Worm (Caenorhabditis elegans) whole organism, L2 larva: ENCODE data around the gene Y73F8A.23.

Experiments used
- F13H6.1 ChIP-seq: sonication (generic microtip); optimal IDR thresholded peaks from 2 replicates; lab custom pipeline; 2016; ENCODE audit warnings: missing genetic modification characterization, missing compliant biosample characterization
- ama-1 ChIP-seq: fragments of 150-350 bp; optimal IDR thresholded peaks from 2 replicates; lab custom pipeline; 2018; ENCODE audit warnings: inconsistent platforms
- crh-2 ChIP-seq: sonication (generic microtip); optimal IDR thresholded peaks from 2 replicates; lab custom pipeline; 2017; ENCODE audit warnings: missing biosample characterization, missing genetic modification characterization
- elt-1 ChIP-seq: fragments of 150-350 bp; optimal IDR thresholded peaks from 2 replicates; lab custom pipeline; 2014; ENCODE audit warnings: missing biosample characterization, missing genetic modification characterization
- fos-1 ChIP-seq: fragments of 150-350 bp; optimal IDR thresholded peaks from 2 replicates; lab custom pipeline; 2014; ENCODE audit warnings: missing biosample characterization, missing genetic modification characterization
- lin-39 ChIP-seq: fragments of 150-350 bp; optimal IDR thresholded peaks from 2 replicates; lab custom pipeline; 2014; ENCODE audit warnings: missing biosample characterization, missing genetic modification reagents, missing genetic modification characterization
- mdl-1 ChIP-seq, 2 experiments: fragments of 150-350 bp in 1 of 2; sonication (generic microtip) in 1 of 2; optimal IDR thresholded peaks; 2 replicates each; lab custom pipeline; 2017; ENCODE audit warnings: missing biosample characterization in 2 of 2, missing genetic modification characterization in 2 of 2
- nhr-237 ChIP-seq: fragments of 150-350 bp; optimal IDR thresholded peaks from 2 replicates; lab custom pipeline; 2014; ENCODE audit warnings: missing biosample characterization, missing genetic modification characterization
- unc-62 ChIP-seq: fragments of 150-350 bp; optimal IDR thresholded peaks from 2 replicates; lab custom pipeline; 2014; ENCODE audit warnings: missing biosample characterization, missing genetic modification reagents, missing genetic modification characterization
- ztf-4 ChIP-seq: fragments of 150-350 bp; optimal IDR thresholded peaks from 2 replicates; lab custom pipeline; 2014; ENCODE audit warnings: missing biosample characterization, missing genetic modification characterization

DNA sequence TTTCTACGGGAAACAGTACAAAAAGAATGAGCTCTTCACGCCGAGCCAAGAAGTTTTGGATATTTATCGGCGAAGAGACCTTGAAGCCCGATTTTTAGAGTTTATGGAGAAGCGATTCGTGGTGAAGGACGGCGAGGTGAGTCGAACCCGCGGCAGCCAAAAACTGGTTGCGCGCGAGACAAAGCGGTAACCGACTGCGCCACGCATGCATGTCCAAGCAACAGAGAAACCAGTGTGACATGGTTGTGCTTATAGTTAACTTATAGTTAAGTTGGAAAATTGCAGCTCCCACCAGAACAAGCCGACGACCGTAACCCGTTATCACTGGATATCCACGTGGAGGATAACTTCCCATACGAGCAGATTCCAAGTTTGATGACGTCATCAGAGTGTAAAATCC is 32.0 kb upstream of the Y73F8A.23 start:
- TF ChIP-seq ama-1 (lab: Kevin White, UChicago) = no peak
- no peak for TF ChIP-seq ztf-4 (tag; lab: Kevin White, UChicago)
- peak; percentile 16 for TF ChIP-seq crh-2 (tag; lab: Kevin White, UChicago)
- no peak for TF ChIP-seq fos-1 (tag; lab: Kevin White, UChicago)
- no peak for TF ChIP-seq lin-39 (tag; lab: Kevin White, UChicago)
- no peak for TF ChIP-seq mdl-1 (tag; optimal IDR thresholded peaks at IDR 0.05; lab: Kevin White, UChicago)
- TF ChIP-seq F13H6.1 (tag; lab: Kevin White, UChicago) = no peak
- no peak for TF ChIP-seq elt-1 (tag; lab: Kevin White, UChicago)
- no peak for TF ChIP-seq unc-62 (GFP tag; lab: Kevin White, UChicago)
- no peak for TF ChIP-seq nhr-237
